Fruit fly (Drosophila melanogaster) S2 (cell line): ENCODE results near the gene CG8774.

Experiments used
- CG8478 ChIP-seq: fragments of >200 bp; optimal IDR thresholded peaks from 2 replicates; lab custom pipeline; 2018
- CTCF ChIP-seq, 2 experiments: fragments of >200 bp; optimal IDR thresholded peaks; 2 replicates each; lab custom pipeline; 2018

DNA sequence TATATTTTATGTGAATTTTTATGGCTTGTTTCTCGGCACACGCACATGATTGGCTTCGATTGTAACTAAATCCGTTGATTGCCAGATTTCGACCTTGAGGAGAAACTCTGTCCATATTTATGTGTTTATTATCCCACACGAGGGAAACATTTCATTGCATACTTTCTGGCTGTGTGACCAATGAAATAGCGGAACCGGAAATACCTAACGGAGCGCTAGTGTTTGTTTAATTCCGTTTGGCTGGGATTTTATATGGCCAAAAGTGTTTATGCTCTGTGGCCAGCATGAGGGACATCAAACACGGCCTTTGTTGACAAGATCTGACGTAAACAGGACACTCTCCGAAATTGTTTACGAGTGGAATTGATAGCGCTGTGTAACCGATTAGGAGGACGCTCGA lies 21.3 kb downstream of the CG8774 start:
- TF ChIP-seq CTCF (optimal IDR thresholded peaks at IDR 0.05; lab: Kevin White, UChicago) = no peak
- TF ChIP-seq CG8478 (lab: Kevin White, UChicago) = no peak
